Worm (Caenorhabditis elegans): ENCODE results near the gene spas-1.

Gene spas-1

ce11 chrV:9154772-9155171, 20.8 kb upstream of the spas-1 start, which contains the start of gene B0222.5:
Gene B0222.5 (minus strand): TSS chrV:9154872.
- TF ChIP-seq W03F9.2 (tag; optimal IDR thresholded peaks at IDR 0.05) (no peak), dao-5 (tag; optimal IDR thresholded peaks at IDR 0.05) (no peak), him-1 (tag; optimal IDR thresholded peaks at IDR 0.05) (no peak)

ce11 chrV:9155616-9156015, 20.0 kb upstream of the spas-1 start:
- TF ChIP-seq him-1 (tag; optimal IDR thresholded peaks at IDR 0.05), result no peak
- no peak for TF ChIP-seq dao-5 (tag; optimal IDR thresholded peaks at IDR 0.05)
- TF ChIP-seq W03F9.2 (tag; optimal IDR thresholded peaks at IDR 0.05), result no peak

DNA sequence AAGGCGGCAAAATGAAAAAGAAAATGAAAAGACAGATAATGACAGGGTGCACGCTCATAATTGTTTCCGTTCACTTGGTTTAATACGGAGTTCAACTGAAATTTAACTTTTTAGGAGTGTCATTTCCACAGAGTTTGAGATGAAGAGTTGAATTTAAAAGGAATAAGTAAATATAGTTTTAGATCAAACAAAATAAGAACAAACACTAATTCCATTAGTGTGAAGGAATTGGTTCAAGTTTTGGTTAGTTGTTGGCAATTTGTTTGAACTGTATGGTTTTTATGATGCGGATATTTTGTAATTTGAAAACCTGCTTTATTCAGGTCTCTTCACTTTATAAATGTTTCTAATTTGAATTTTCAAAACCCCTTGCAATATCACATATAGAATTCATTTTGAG, 18.9 kb upstream of the spas-1 start, which contains the start of gene B0222.15:
TSS of gene B0222.15 (minus strand) at position 101 of the 400 bp plus-strand sequence.
- TF ChIP-seq him-1 (tag; optimal IDR thresholded peaks at IDR 0.05) (no peak), dao-5 (tag; optimal IDR thresholded peaks at IDR 0.05) (no peak), W03F9.2 (tag; optimal IDR thresholded peaks at IDR 0.05) (no peak)

DNA sequence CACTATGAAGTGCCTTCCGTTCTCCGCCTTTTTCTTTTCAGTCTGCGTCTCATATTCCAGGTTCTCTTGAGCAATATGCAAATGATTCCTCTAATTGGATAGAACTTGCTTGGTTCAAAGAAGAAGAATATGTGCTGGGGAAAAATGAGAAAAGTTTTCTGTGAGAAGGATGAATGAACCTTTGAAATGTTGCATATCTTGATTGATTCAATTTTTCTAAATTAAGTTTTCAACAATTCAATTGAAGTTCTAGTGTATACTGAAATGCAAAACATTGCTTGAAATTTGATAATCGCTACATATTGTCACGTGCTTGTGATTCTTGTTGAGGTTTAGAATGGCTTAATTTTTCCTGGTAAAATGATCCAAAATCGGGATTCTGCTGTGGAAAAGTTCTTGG, 18.0 kb upstream of the spas-1 start:
- TF ChIP-seq dao-5 (tag; optimal IDR thresholded peaks at IDR 0.05) (no peak), W03F9.2 (tag; optimal IDR thresholded peaks at IDR 0.05) (no peak), him-1 (tag; optimal IDR thresholded peaks at IDR 0.05) (no peak)

- TF ChIP-seq dao-5 (tag; optimal IDR thresholded peaks at IDR 0.05) (no peak), him-1 (tag; optimal IDR thresholded peaks at IDR 0.05) (no peak), W03F9.2 (tag; optimal IDR thresholded peaks at IDR 0.05) (no peak)
These were observed 15.2 kb upstream of the spas-1 start, which contains the start of gene col-144 for ce11 chrV:9160224-9160886. Gene col-144 (minus strand): TSS chrV:9160642.

- TF ChIP-seq W03F9.2 (tag; optimal IDR thresholded peaks at IDR 0.05) (no peak), him-1 (tag; optimal IDR thresholded peaks at IDR 0.05) (no peak)
These were observed 13.4 kb upstream of the spas-1 start for ce11 chrV:9162118-9162729.

- no peak for TF ChIP-seq dao-5 (tag; optimal IDR thresholded peaks at IDR 0.05)
- TF ChIP-seq him-1 (tag; optimal IDR thresholded peaks at IDR 0.05), result no peak
- no peak for TF ChIP-seq W03F9.2 (tag; optimal IDR thresholded peaks at IDR 0.05)
These were observed 12.6 kb upstream of the spas-1 start, which contains the start of gene col-145 for ce11 chrV:9162955-9163468. Gene col-145 (minus strand): TSS chrV:9163005.

- TF ChIP-seq him-1 (tag; optimal IDR thresholded peaks at IDR 0.05) (no peak), W03F9.2 (tag; optimal IDR thresholded peaks at IDR 0.05) (no peak), dao-5 (tag; optimal IDR thresholded peaks at IDR 0.05) (no peak)
These were observed 11.7 kb upstream of the spas-1 start for ce11 chrV:9163897-9164296.

DNA sequence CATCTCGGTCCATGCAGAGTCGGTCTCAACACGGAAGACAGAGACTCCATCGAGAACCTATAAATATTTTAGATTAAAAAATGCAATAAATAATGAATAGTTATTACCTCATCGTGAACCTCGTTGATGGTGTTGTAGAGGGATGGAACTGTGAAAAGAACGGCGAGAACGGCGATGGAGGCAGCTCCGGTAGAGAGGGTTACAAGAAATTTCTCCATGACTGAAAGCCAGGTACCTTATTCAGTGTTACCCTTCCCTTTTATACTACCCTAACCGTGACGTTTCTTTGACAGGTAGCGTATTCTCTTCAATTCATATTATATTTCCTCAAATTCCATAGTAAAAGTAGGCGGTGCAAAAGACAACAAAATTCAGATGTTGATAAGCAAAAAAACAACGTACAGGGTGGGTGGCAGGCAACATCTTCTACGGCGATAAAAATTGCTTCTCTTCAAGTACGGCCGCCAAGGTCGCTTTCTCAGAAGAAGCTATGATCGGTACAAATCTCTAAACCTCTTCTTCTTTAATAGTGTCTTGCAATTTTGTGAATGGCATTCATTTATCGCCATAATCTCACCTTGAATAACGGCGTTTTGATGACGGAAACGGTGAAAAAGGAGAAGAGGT, 10.4 kb upstream of the spas-1 start, which contains the start of gene col-10:
TSS of gene col-10 (minus strand) at position 235 of the 627 bp plus-strand sequence.
- TF ChIP-seq dao-5 (tag; optimal IDR thresholded peaks at IDR 0.05), result no peak
- no peak for TF ChIP-seq W03F9.2 (tag; optimal IDR thresholded peaks at IDR 0.05)
- TF ChIP-seq him-1 (tag; optimal IDR thresholded peaks at IDR 0.05), result no peak

DNA sequence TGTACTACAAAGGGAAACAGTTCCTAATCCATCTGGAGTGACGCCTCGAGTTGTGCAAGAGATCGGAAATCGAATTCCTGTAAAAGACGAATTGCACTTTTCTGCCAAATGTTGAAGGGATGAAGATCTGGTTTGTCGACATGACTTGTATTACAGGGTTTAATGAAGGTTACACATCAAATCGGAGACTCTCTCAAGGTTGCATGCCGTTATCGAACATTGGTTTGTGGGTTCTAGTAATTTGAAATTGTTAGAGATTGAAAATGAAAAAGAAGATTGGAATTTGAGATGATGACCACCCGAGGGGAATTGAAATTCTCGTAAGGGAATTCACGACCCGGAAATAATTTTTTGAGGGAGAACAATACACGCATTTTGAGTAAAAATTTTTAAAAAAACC, 9.3 kb upstream of the spas-1 start:
- TF ChIP-seq dao-5 (tag; optimal IDR thresholded peaks at IDR 0.05), result no peak
- TF ChIP-seq W03F9.2 (tag; optimal IDR thresholded peaks at IDR 0.05), result no peak
- no peak for TF ChIP-seq him-1 (tag; optimal IDR thresholded peaks at IDR 0.05)

- TF ChIP-seq dao-5 (tag; optimal IDR thresholded peaks at IDR 0.05), result no peak
- no peak for TF ChIP-seq him-1 (tag; optimal IDR thresholded peaks at IDR 0.05)
- no peak for TF ChIP-seq W03F9.2 (tag; optimal IDR thresholded peaks at IDR 0.05)
These were observed 7.5 kb upstream of the spas-1 start, which contains the start of gene B0222.11 for ce11 chrV:9168089-9168488. Gene B0222.11 (minus strand): TSS chrV:9168189.

ce11 chrV:9172989-9173388, 2.6 kb upstream of the spas-1 start, which contains the start of gene gad-3:
Gene gad-3 (minus strand): TSS chrV:9173005.
- TF ChIP-seq W03F9.2 (tag; optimal IDR thresholded peaks at IDR 0.05), result no peak
- no peak for TF ChIP-seq dao-5 (tag; optimal IDR thresholded peaks at IDR 0.05)
- TF ChIP-seq him-1 (tag; optimal IDR thresholded peaks at IDR 0.05), result no peak

- TF ChIP-seq him-1 (tag; optimal IDR thresholded peaks at IDR 0.05), result no peak
These were observed 1.8 kb upstream of the spas-1 start, which contains the start of gene pqn-16 for ce11 chrV:9173789-9174188. Gene pqn-16 (plus strand): TSS chrV:9174089.
